Worm (Caenorhabditis elegans) whole organism, early embryonic: ENCODE results near the gene sas-5.

ENCODE experiments used
- aly-1 ChIP-seq: sonication (generic microtip); optimal IDR thresholded peaks from 2 replicates; lab custom pipeline; 2016; ENCODE audit warnings: missing genetic modification characterization, missing compliant biosample characterization
- ama-1 ChIP-seq: fragments of 150-350 bp; optimal IDR thresholded peaks from 2 replicates; lab custom pipeline; 2014
- ets-7 ChIP-seq: sonication (generic microtip); optimal IDR thresholded peaks from 2 replicates; lab custom pipeline; 2016; ENCODE audit warnings: missing genotype, missing genetic modification characterization, missing compliant biosample characterization
- hmbx-1 ChIP-seq: sonication (generic microtip); optimal IDR thresholded peaks from 2 replicates; lab custom pipeline; 2016; ENCODE audit warnings: mild to moderate bottlenecking, missing genetic modification characterization, missing compliant biosample characterization
- hnd-1 ChIP-seq: sonication (generic microtip); optimal IDR thresholded peaks from 2 replicates; lab custom pipeline; 2016; ENCODE audit warnings: missing genetic modification characterization, missing compliant biosample characterization
- scrt-1 ChIP-seq: fragments of 200-800 bp; sonication (Bioruptor generic); IDR thresholded peaks from 2 replicates; pipeline ENCODE4 v1.3.6; 2022; ENCODE audit warnings: missing genetic modification characterization, missing compliant biosample characterization

ce11 chrV:11644166-11644565 lies 33.6 kb downstream of the sas-5 start, which contains the start of gene bir-1:
- TF ChIP-seq hmbx-1 (no peak), ama-1 (lab: Kevin White, UChicago) (no peak), hnd-1 (tag; lab: Kevin White, UChicago) (no peak), aly-1 (tag; lab: Kevin White, UChicago) (no peak), ets-7 (tag; lab: Kevin White, UChicago) (no peak), scrt-1 (GFP tag; lab: Robert Waterston, UW) (no peak)
